Worm (Caenorhabditis elegans) whole organism, L3 larva: Measurements from ENCODE around the gene ppk-2.

Experiments used
- ZK546.5 ChIP-seq: sonication (generic microtip); optimal IDR thresholded peaks from 2 replicates; lab custom pipeline; 2017; ENCODE audit warnings: missing biosample characterization, missing genetic modification characterization
- ama-1 ChIP-seq: fragments of 150-350 bp; optimal IDR thresholded peaks from 2 replicates; lab custom pipeline; 2018
- ceh-16 ChIP-seq: sonication (generic microtip); optimal IDR thresholded peaks from 2 replicates; lab custom pipeline; 2017; ENCODE audit warnings: missing biosample characterization, missing genetic modification characterization
- ceh-28 ChIP-seq: fragments of 150-350 bp; optimal IDR thresholded peaks from 2 replicates; lab custom pipeline; 2014; ENCODE audit warnings: missing biosample characterization, missing genetic modification reagents, missing genetic modification characterization
- ceh-82 ChIP-seq: fragments of 150-350 bp; optimal IDR thresholded peaks from 2 replicates; lab custom pipeline; 2014; ENCODE audit warnings: missing biosample characterization, missing genetic modification characterization
- ceh-9 ChIP-seq: sonication (generic microtip); optimal IDR thresholded peaks from 2 replicates; lab custom pipeline; 2018; ENCODE audit warnings: missing biosample characterization, missing genetic modification characterization
- daf-12 ChIP-seq: fragments of 150-350 bp; optimal IDR thresholded peaks from 2 replicates; lab custom pipeline; 2014; ENCODE audit warnings: missing biosample characterization, missing genetic modification reagents, missing genetic modification characterization
- egl-27 ChIP-seq: sonication (generic microtip); optimal IDR thresholded peaks from 4 replicates; lab custom pipeline; 2017; ENCODE audit warnings: missing biosample characterization, missing genetic modification reagents, missing genetic modification characterization
- elt-1 ChIP-seq: fragments of 150-350 bp; optimal IDR thresholded peaks from 2 replicates; lab custom pipeline; 2014; ENCODE audit warnings: missing biosample characterization, missing genetic modification characterization
- elt-2 ChIP-seq: sonication (generic microtip); optimal IDR thresholded peaks from 2 replicates; lab custom pipeline; 2016; ENCODE audit warnings: missing genetic modification reagents, mild to moderate bottlenecking, missing genetic modification characterization, missing compliant biosample characterization
- elt-3 ChIP-seq, 3 experiments: fragments of 150-350 bp in 1 of 3; sonication (generic microtip) in 2 of 3; optimal IDR thresholded peaks; 2 replicates in 2 of 3; 4 replicates in 1 of 3; lab custom pipeline; 2014 to 2017; ENCODE audit warnings: missing biosample characterization in 3 of 3, missing genetic modification characterization in 3 of 3
- eor-1 ChIP-seq, 2 experiments: fragments of 150-350 bp; optimal IDR thresholded peaks; 2 replicates each; lab custom pipeline; 2014 to 2018; ENCODE audit warnings: missing biosample characterization in 2 of 2, missing genetic modification characterization in 2 of 2
- fkh-10 ChIP-seq: sonication (generic microtip); optimal IDR thresholded peaks from 2 replicates; lab custom pipeline; 2017; ENCODE audit warnings: missing biosample characterization, missing genetic modification reagents, missing genetic modification characterization
- fos-1 ChIP-seq: fragments of 150-350 bp; optimal IDR thresholded peaks from 2 replicates; lab custom pipeline; 2014; ENCODE audit warnings: missing biosample characterization, missing genetic modification characterization
- jun-1 ChIP-seq: fragments of 150-350 bp; optimal IDR thresholded peaks from 2 replicates; lab custom pipeline; 2014; ENCODE audit warnings: missing biosample characterization, missing genetic modification reagents, missing genetic modification characterization
- lin-15B ChIP-seq: fragments of 150-350 bp; optimal IDR thresholded peaks from 2 replicates; lab custom pipeline; 2014; ENCODE audit warnings: missing biosample characterization, missing genetic modification characterization
- lin-39 ChIP-seq: fragments of 150-350 bp; optimal IDR thresholded peaks from 2 replicates; lab custom pipeline; 2018; ENCODE audit warnings: missing biosample characterization, missing genetic modification reagents, missing genetic modification characterization
- lsy-12 ChIP-seq: sonication (generic microtip); optimal IDR thresholded peaks from 2 replicates; lab custom pipeline; 2016; ENCODE audit warnings: mild to moderate bottlenecking, missing genetic modification characterization, missing compliant biosample characterization
- mdl-1 ChIP-seq: fragments of 150-350 bp; optimal IDR thresholded peaks from 2 replicates; lab custom pipeline; 2014; ENCODE audit warnings: missing biosample characterization, missing genetic modification characterization
- nhr-11 ChIP-seq: fragments of 150-350 bp; optimal IDR thresholded peaks from 2 replicates; lab custom pipeline; 2014; ENCODE audit warnings: missing biosample characterization, missing genetic modification characterization
- nhr-12 ChIP-seq: fragments of 150-350 bp; optimal IDR thresholded peaks from 2 replicates; lab custom pipeline; 2014; ENCODE audit warnings: missing biosample characterization, missing genetic modification characterization
- nhr-25 ChIP-seq: sonication (generic microtip); optimal IDR thresholded peaks from 2 replicates; lab custom pipeline; 2017; ENCODE audit warnings: missing biosample characterization, missing genetic modification characterization
- nhr-43 ChIP-seq: sonication (generic microtip); optimal IDR thresholded peaks from 2 replicates; lab custom pipeline; 2016; ENCODE audit warnings: mild to moderate bottlenecking, missing genetic modification characterization, missing compliant biosample characterization; ENCODE audit not compliant: poor library complexity, severe bottlenecking
- nhr-76 ChIP-seq: fragments of 150-350 bp; sonication (generic microtip); optimal IDR thresholded peaks from 5 replicates; lab custom pipeline; 2014; ENCODE audit warnings: missing biosample characterization, missing genetic modification characterization
- pha-4 ChIP-seq: fragments of 150-350 bp; optimal IDR thresholded peaks from 2 replicates; lab custom pipeline; 2014; ENCODE audit warnings: missing biosample characterization, missing genetic modification reagents, missing genetic modification characterization
- pqm-1 ChIP-seq: fragments of 150-350 bp; optimal IDR thresholded peaks from 2 replicates; lab custom pipeline; 2017; ENCODE audit warnings: missing biosample characterization, missing genetic modification characterization, inconsistent platforms
- sea-2 ChIP-seq: fragments of 150-350 bp; sonication (generic microtip); optimal IDR thresholded peaks from 4 replicates; lab custom pipeline; 2014; ENCODE audit warnings: missing biosample characterization, missing genetic modification reagents, missing genetic modification characterization
- skn-1 ChIP-seq: fragments of 150-350 bp; optimal IDR thresholded peaks from 2 replicates; lab custom pipeline; 2014; ENCODE audit warnings: missing biosample characterization, missing genetic modification characterization
- tbx-2 ChIP-seq: sonication (generic microtip); optimal IDR thresholded peaks from 2 replicates; lab custom pipeline; 2016; ENCODE audit warnings: mild to moderate bottlenecking, missing genetic modification characterization, missing compliant biosample characterization
- unc-39 ChIP-seq: sonication (generic microtip); optimal IDR thresholded peaks from 4 replicates; lab custom pipeline; 2017; ENCODE audit warnings: missing biosample characterization, missing genetic modification characterization
- unc-62 ChIP-seq: fragments of 150-350 bp; sonication (generic microtip); optimal IDR thresholded peaks from 4 replicates; lab custom pipeline; 2014; ENCODE audit warnings: missing biosample characterization, missing genetic modification reagents, missing genetic modification characterization
- zag-1 ChIP-seq: fragments of 150-350 bp; optimal IDR thresholded peaks from 2 replicates; lab custom pipeline; 2014; ENCODE audit warnings: missing biosample characterization, missing genetic modification characterization
- ztf-11 ChIP-seq: fragments of 150-350 bp; optimal IDR thresholded peaks from 2 replicates; lab custom pipeline; 2014; ENCODE audit warnings: missing biosample characterization, missing genetic modification characterization
- ztf-4 ChIP-seq: fragments of 150-350 bp; optimal IDR thresholded peaks from 2 replicates; lab custom pipeline; 2014; ENCODE audit warnings: missing biosample characterization, missing genetic modification characterization

Gene ppk-2

ce11 chrIII:2101895-2102345 lies at the start of gene ppk-2:
ppk-2 (plus strand) TSS chrIII:2102295.
- TF ChIP-seq lin-39 (tag; lab: Kevin White, UChicago) (no peak), daf-12 (tag; lab: Kevin White, UChicago) (no peak), unc-39 (no peak), skn-1 (tag; lab: Kevin White, UChicago) (no peak), nhr-11 (tag; lab: Kevin White, UChicago) (no peak), zag-1 (tag; lab: Kevin White, UChicago) (no peak), ceh-28 (no peak), ZK546.5 (tag; lab: Kevin White, UChicago) (no peak), ama-1 (no peak), jun-1 (tag; lab: Kevin White, UChicago) (no peak), ceh-16 (no peak), mdl-1 (no peak), lin-15B (tag; lab: Kevin White, UChicago) (no peak), pha-4 (tag; lab: Kevin White, UChicago) (no peak), egl-27 (tag; lab: Kevin White, UChicago) (no peak)

DNA sequence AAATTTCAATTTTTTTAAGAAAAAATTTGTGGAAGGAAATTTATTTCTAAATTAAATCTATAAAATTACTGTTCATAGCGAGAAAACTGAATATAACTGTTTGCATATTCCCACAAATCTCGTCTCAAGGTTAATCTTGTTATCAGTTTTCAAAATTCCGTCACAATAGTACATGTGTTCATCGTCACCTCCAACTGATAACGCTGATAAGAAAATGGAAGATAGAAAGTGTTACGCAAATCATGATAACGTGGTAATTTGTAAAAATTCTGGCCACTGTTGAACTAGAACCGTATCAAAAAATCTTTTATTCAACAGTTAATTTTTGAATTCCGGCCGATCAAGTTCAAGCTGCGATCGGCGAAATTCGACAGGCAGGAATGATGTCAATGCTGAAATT lies 48.7 kb upstream of the ppk-2 start:
- TF ChIP-seq ceh-28 (no peak), nhr-25 (tag; lab: Kevin White, UChicago) (no peak), elt-3 (tag; optimal IDR thresholded peaks at IDR 0.05; lab: Kevin White, UChicago) (peak in 1 of 3 experiments; percentile 45), nhr-76 (no peak), lsy-12 (no peak), elt-2 (tag; lab: Kevin White, UChicago) (peak; percentile 84), pqm-1 (tag; lab: Kevin White, UChicago) (peak; percentile 80)

ce11 chrIII:2054084-2054483 lies 48.0 kb upstream of the ppk-2 start, which contains the start of gene M01E10.3:
M01E10.3 (minus strand) TSS chrIII:2054184.
- TF ChIP-seq ceh-9 (tag; lab: Kevin White, UChicago) (no peak), elt-1 (tag; lab: Kevin White, UChicago) (no peak), eor-1 (tag; optimal IDR thresholded peaks at IDR 0.05; lab: Kevin White, UChicago) (no peak), fos-1 (tag; lab: Kevin White, UChicago) (no peak), mdl-1 (no peak), jun-1 (tag; lab: Kevin White, UChicago) (no peak), ztf-4 (no peak), lin-39 (tag; lab: Kevin White, UChicago) (no peak), fkh-10 (GFP tag; lab: Kevin White, UChicago) (no peak), ama-1 (no peak), lsy-12 (no peak), ztf-11 (tag; lab: Kevin White, UChicago) (no peak)

DNA sequence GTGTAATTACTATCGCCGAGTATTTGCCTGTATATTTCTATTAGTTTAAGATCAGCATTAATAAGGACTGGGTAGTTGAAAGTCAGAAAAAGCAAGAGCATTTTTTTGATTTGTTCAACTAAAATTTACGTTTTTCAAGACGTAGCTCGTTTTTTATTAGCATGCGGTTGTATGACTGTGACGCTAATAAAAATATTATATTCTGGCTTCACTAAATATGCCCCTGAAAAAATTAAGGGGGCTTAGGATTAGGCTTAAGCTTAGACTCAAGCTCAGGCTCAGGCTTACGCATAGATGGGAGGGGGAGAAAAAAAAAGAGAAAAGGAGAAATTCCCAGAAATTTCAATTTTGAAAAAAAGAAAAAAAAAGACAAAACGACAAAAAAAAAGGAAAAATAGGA lies 44.5 kb upstream of the ppk-2 start, which contains the start of gene Y39A3A.2:
Gene Y39A3A.2, minus strand, starts transcription at position 101 of the 400 bp plus-strand sequence.
- TF ChIP-seq nhr-43 (tag; lab: Kevin White, UChicago) (no peak), elt-2 (tag; lab: Kevin White, UChicago) (no peak), pqm-1 (tag; lab: Kevin White, UChicago) (no peak), ztf-11 (tag; lab: Kevin White, UChicago) (no peak), fkh-10 (GFP tag; lab: Kevin White, UChicago) (no peak)

DNA sequence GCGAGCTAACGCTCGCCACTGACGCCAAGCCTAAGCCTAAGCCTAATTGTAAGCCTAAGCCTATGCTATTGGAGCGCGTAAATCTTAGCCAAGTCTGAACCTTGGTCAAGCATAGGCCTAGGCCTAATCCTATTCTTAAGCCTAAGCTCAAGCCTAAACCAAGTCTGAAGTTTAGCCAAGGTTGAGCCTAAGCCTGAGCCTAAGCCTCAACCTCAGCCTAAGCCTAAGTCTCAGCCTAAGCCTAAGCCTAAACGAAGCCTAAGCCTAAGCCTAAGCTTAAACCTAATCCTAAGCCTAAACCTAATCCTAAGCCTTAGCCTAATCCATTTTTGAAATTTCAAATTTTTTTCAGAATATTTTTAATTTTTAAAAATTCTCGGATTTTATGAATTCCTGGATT lies 42.0 kb upstream of the ppk-2 start:
- no peak for TF ChIP-seq lin-39 (tag; lab: Kevin White, UChicago)
- no peak for TF ChIP-seq nhr-12
- no peak for TF ChIP-seq nhr-76

- no peak for TF ChIP-seq lin-15B (tag; lab: Kevin White, UChicago)
- TF ChIP-seq zag-1 (tag; lab: Kevin White, UChicago), result no peak
- no peak for TF ChIP-seq mdl-1
- TF ChIP-seq tbx-2 (tag; lab: Kevin White, UChicago), result no peak
- no peak for TF ChIP-seq ceh-16
- TF ChIP-seq ceh-28, result no peak
- no peak for TF ChIP-seq ztf-11 (tag; lab: Kevin White, UChicago)
- TF ChIP-seq unc-62 (GFP tag; lab: Kevin White, UChicago), result no peak
- TF ChIP-seq ceh-82 (tag; lab: Kevin White, UChicago), result no peak
- no peak for TF ChIP-seq lin-39 (tag; lab: Kevin White, UChicago)
- TF ChIP-seq fkh-10 (GFP tag; lab: Kevin White, UChicago), result no peak
- TF ChIP-seq ZK546.5 (tag; lab: Kevin White, UChicago), result no peak
- TF ChIP-seq sea-2 (GFP tag; lab: Kevin White, UChicago), result no peak
Measured at ce11 chrIII:2060857-2061256, 41.2 kb upstream of the ppk-2 start, which contains the start of gene ins-16. ins-16 (minus strand) TSS chrIII:2060957.
